Worm (Caenorhabditis elegans) whole organism, L1 larva: ENCODE data around the gene F40G9.17.

Experiments used
- C34B4.2 ChIP-seq: sonication (generic microtip); optimal IDR thresholded peaks from 2 replicates; lab custom pipeline; 2017; ENCODE audit warnings: mild to moderate bottlenecking, missing genetic modification characterization, missing compliant biosample characterization
- ceh-82 ChIP-seq, 3 experiments: fragments of 150-350 bp in 1 of 3; sonication (generic microtip) in 2 of 3; optimal IDR thresholded peaks; 2 replicates each; lab custom pipeline; 2014 to 2017; ENCODE audit warnings: missing biosample characterization in 3 of 3, missing genetic modification characterization in 3 of 3
- nhr-90 ChIP-seq: sonication (generic microtip); optimal IDR thresholded peaks from 2 replicates; lab custom pipeline; 2016; ENCODE audit warnings: mild to moderate bottlenecking, missing genetic modification characterization, missing compliant biosample characterization; ENCODE audit not compliant: poor library complexity
- skn-1 ChIP-seq: fragments of 150-350 bp; optimal IDR thresholded peaks from 2 replicates; lab custom pipeline; 2014; ENCODE audit warnings: missing biosample characterization, missing genetic modification characterization
- unc-30 ChIP-seq: sonication (generic microtip); optimal IDR thresholded peaks from 2 replicates; lab custom pipeline; 2017; ENCODE audit warnings: missing biosample characterization, missing genetic modification characterization

DNA sequence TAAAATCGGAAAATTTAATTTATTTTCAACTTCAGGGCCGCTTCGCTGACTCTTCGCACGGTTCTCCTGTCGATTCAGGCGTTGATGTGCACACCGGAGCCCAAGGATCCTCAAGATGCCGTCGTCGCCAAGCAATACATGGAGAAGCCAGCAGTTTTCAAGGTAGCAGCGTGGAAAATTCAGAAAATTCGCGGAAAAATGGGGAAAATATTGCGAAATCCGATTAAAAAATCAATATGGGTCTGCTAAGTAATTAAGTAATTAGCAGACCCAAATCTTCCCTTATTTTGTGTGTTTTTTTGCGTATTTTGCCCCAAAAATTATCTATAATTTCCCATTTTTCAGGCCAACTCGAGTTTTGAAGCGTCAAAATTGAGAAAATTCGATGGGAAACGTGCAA is 5.0 kb upstream of the F40G9.17 start:
- no peak for TF ChIP-seq nhr-90 (tag; lab: Kevin White, UChicago)
- TF ChIP-seq C34B4.2 (tag; lab: Kevin White, UChicago): no peak
- no peak for TF ChIP-seq ceh-82 (tag; optimal IDR thresholded peaks at IDR 0.05; lab: Kevin White, UChicago)
- TF ChIP-seq unc-30 (tag; lab: Kevin White, UChicago): no peak
- TF ChIP-seq skn-1: no peak
